Worm (Caenorhabditis elegans): Measurements from ENCODE around the gene C34C12.2.

DNA sequence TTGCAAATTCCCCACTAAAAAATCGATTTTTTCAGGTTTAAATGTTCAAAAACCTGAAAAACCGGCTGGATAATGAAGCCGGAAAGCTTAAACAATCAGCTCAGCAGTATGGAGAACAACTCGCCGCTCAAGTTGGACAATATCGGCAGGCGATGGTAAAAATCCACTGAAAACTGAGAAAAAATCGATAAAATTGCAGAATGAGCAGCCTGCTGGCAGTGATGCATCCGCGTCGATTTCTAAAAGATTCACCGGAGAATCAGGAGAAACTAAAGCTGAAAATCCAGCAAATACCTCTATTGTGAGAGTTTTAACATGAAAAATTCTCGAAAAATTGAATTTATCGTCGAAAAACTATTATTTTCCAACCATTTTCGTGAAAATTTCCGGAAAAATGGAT, 48.1 kb upstream of the C34C12.2 start, which contains the start of gene golg-4:
- TF ChIP-seq hmg-1.2 (GFP tag; IDR thresholded peaks at IDR 0.05) (no peak), unc-130 (GFP tag; optimal IDR thresholded peaks at IDR 0.05) (no peak), snpc-4 (GFP tag; optimal IDR thresholded peaks at IDR 0.05) (no peak), snpc-4 (tag; optimal IDR thresholded peaks at IDR 0.05) (no peak), hrde-1 (tag; optimal IDR thresholded peaks at IDR 0.05; ENCODE audit: borderline replicate concordance) (no peak), snpc-3.4 (tag; optimal IDR thresholded peaks at IDR 0.05) (no peak), aptf-3 (GFP tag; IDR thresholded peaks at IDR 0.05) (no peak), die-1 (tag; optimal IDR thresholded peaks at IDR 0.05) (no peak), him-1 (tag; optimal IDR thresholded peaks at IDR 0.05) (no peak), bed-1 (GFP tag; IDR thresholded peaks at IDR 0.05) (no peak), ceh-27 (GFP tag; optimal IDR thresholded peaks at IDR 0.05) (no peak), ceh-79 (tag; optimal IDR thresholded peaks at IDR 0.05) (no peak), F39B2.1 (GFP tag; IDR thresholded peaks at IDR 0.05) (no peak), ama-1 (optimal IDR thresholded peaks at IDR 0.05) (no peak), ama-1 (GFP tag; optimal IDR thresholded peaks at IDR 0.05) (no peak)

Data from whole organism, young adult.